Fruit fly (Drosophila melanogaster) whole organism, embryonic: Measurements from ENCODE around the gene CG10809.

Source experiments
- Abd-B ChIP-seq: fragments of 200-800 bp; sonication (Bioruptor generic); optimal IDR thresholded peaks from 2 replicates; lab custom pipeline; 2018; ENCODE audit warnings: missing biosample characterization, mild to moderate bottlenecking, missing genetic modification characterization, moderate library complexity
- CG10366 ChIP-seq: fragments of 200-800 bp; sonication (Bioruptor generic); IDR thresholded peaks from 2 replicates; pipeline ENCODE4 v1.3.6; 2022; ENCODE audit warnings: missing biosample characterization, missing genetic modification characterization
- CG10654 ChIP-seq: fragments of 200-800 bp; sonication (Bioruptor generic); optimal IDR thresholded peaks from 2 replicates; lab custom pipeline; 2016; ENCODE audit warnings: missing biosample characterization, missing genetic modification characterization
- CG10959 ChIP-seq: fragments of 200-800 bp; sonication (Bioruptor generic); IDR thresholded peaks from 2 replicates; pipeline ENCODE4 v1.3.6; 2022; ENCODE audit warnings: missing biosample characterization, missing genetic modification characterization
- CG12071 ChIP-seq: fragments of 200-800 bp; sonication (Bioruptor generic); optimal IDR thresholded peaks from 3 replicates; lab custom pipeline; 2018; ENCODE audit warnings: missing biosample characterization, mild to moderate bottlenecking, missing genetic modification characterization
- CG12236 ChIP-seq: fragments of 200-800 bp; sonication (Bioruptor generic); optimal IDR thresholded peaks from 2 replicates; lab custom pipeline; 2016; ENCODE audit warnings: missing biosample characterization, missing genetic modification characterization
- CG13624 ChIP-seq: fragments of 200-800 bp; sonication (Bioruptor generic); optimal IDR thresholded peaks from 2 replicates; lab custom pipeline; 2016; ENCODE audit warnings: missing biosample characterization, missing genetic modification characterization
- CG14050 ChIP-seq: fragments of 200-800 bp; sonication (Bioruptor generic); IDR thresholded peaks from 3 replicates; pipeline ENCODE4 v1.3.6; 2022; ENCODE audit warnings: missing biosample characterization, missing genetic modification characterization
- CG1647 ChIP-seq: fragments of 200-800 bp; sonication (Bioruptor generic); optimal IDR thresholded peaks from 3 replicates; lab custom pipeline; 2016; ENCODE audit warnings: missing biosample characterization, missing genetic modification characterization
- CG16779 ChIP-seq: fragments of 200-800 bp; sonication (Bioruptor generic); IDR thresholded peaks from 2 replicates; pipeline ENCODE4 v1.3.6; 2022; ENCODE audit warnings: missing biosample characterization, missing genetic modification characterization
- CG17328 ChIP-seq: fragments of 200-800 bp; sonication (Bioruptor generic); IDR thresholded peaks from 2 replicates; pipeline ENCODE4 v1.3.6; 2022; ENCODE audit warnings: missing biosample characterization, missing genetic modification characterization
- CG18764 ChIP-seq: fragments of 200-800 bp; sonication (Bioruptor generic); optimal IDR thresholded peaks from 3 replicates; lab custom pipeline; 2016; ENCODE audit warnings: missing biosample characterization, missing genetic modification characterization
- CG2712 ChIP-seq: fragments of 200-800 bp; optimal IDR thresholded peaks from 3 replicates; lab custom pipeline; 2019; ENCODE audit warnings: missing biosample characterization, mild to moderate bottlenecking, missing genetic modification characterization, moderate library complexity
- CG30431 ChIP-seq: fragments of 200-800 bp; sonication (Bioruptor generic); optimal IDR thresholded peaks from 2 replicates; lab custom pipeline; 2017; ENCODE audit warnings: missing biosample characterization, missing genetic modification characterization
- CG3065 ChIP-seq: fragments of 200-800 bp; sonication (Bioruptor generic); optimal IDR thresholded peaks from 2 replicates; lab custom pipeline; 2016; ENCODE audit warnings: missing biosample characterization, missing genetic modification characterization
- CG31388 ChIP-seq: fragments of 200-800 bp; sonication (Bioruptor generic); optimal IDR thresholded peaks from 2 replicates; lab custom pipeline; 2016; ENCODE audit warnings: missing biosample characterization, missing genetic modification characterization
- CG32532 ChIP-seq: fragments of 200-800 bp; sonication (Bioruptor generic); IDR thresholded peaks from 2 replicates; pipeline ENCODE4 v1.3.6; 2022; ENCODE audit warnings: missing biosample characterization, missing genetic modification characterization
- CG3407 ChIP-seq: fragments of 200-800 bp; sonication (Bioruptor generic); optimal IDR thresholded peaks from 2 replicates; lab custom pipeline; 2018; ENCODE audit warnings: missing biosample characterization, mild to moderate bottlenecking, missing genetic modification characterization
- CG4360 ChIP-seq: fragments of 200-800 bp; sonication (Bioruptor generic); IDR thresholded peaks from 2 replicates; pipeline ENCODE4 v1.3.6; 2022; ENCODE audit warnings: missing biosample characterization, missing genetic modification characterization
- CG5180 ChIP-seq: fragments of 200-800 bp; sonication (Bioruptor generic); optimal IDR thresholded peaks from 3 replicates; lab custom pipeline; 2017; ENCODE audit warnings: missing biosample characterization, missing genetic modification characterization, mild to moderate bottlenecking, moderate library complexity, missing genetic modification reagents
- CG5245 ChIP-seq: fragments of 200-800 bp; sonication (Bioruptor generic); optimal IDR thresholded peaks from 3 replicates; lab custom pipeline; 2016; ENCODE audit warnings: missing biosample characterization, missing genetic modification characterization
- CG8089 ChIP-seq: fragments of 200-800 bp; sonication (Bioruptor generic); optimal IDR thresholded peaks from 3 replicates; lab custom pipeline; 2016; ENCODE audit warnings: missing biosample characterization, missing genetic modification characterization
- CG8388 ChIP-seq: fragments of 200-800 bp; sonication (Bioruptor generic); optimal IDR thresholded peaks from 2 replicates; lab custom pipeline; 2019; ENCODE audit warnings: missing biosample characterization, mild to moderate bottlenecking, missing genetic modification characterization, moderate library complexity
- Camta ChIP-seq: fragments of 200-800 bp; sonication (Bioruptor generic); optimal IDR thresholded peaks from 2 replicates; lab custom pipeline; 2016; ENCODE audit warnings: missing biosample characterization, missing genetic modification characterization
- CrebB ChIP-seq: fragments of 200-800 bp; sonication (Bioruptor generic); optimal IDR thresholded peaks from 3 replicates; lab custom pipeline; 2018; ENCODE audit warnings: missing biosample characterization, mild to moderate bottlenecking, missing genetic modification characterization
- Dbx ChIP-seq: fragments of 200-800 bp; sonication (Bioruptor generic); IDR thresholded peaks from 3 replicates; pipeline ENCODE4 v1.3.6; 2022; ENCODE audit warnings: missing biosample characterization, missing genetic modification characterization
- HLH54F ChIP-seq: fragments of 200-800 bp; sonication (Bioruptor generic); optimal IDR thresholded peaks from 3 replicates; lab custom pipeline; 2016; ENCODE audit warnings: missing biosample characterization, missing genetic modification characterization
- Lim3 ChIP-seq: fragments of 200-800 bp; sonication (Bioruptor generic); IDR thresholded peaks from 2 replicates; pipeline ENCODE4 v1.3.6; 2022; ENCODE audit warnings: missing biosample characterization, missing genetic modification characterization
- NK7.1 ChIP-seq: fragments of 200-800 bp; sonication (Bioruptor generic); optimal IDR thresholded peaks from 3 replicates; lab custom pipeline; 2016; ENCODE audit warnings: missing biosample characterization, missing genetic modification characterization
- Nf-YA ChIP-seq: fragments of 200-800 bp; sonication (Bioruptor generic); IDR thresholded peaks from 2 replicates; pipeline ENCODE4 v1.3.6; 2022; ENCODE audit warnings: missing biosample characterization, missing genetic modification characterization
- Optix ChIP-seq: fragments of 200-800 bp; sonication (Bioruptor generic); IDR thresholded peaks from 3 replicates; pipeline ENCODE4 v1.3.6; 2022; ENCODE audit warnings: missing biosample characterization, missing genetic modification characterization
- Ptx1 ChIP-seq: fragments of 200-800 bp; sonication (Bioruptor generic); IDR thresholded peaks from 2 replicates; pipeline ENCODE4 v1.3.6; 2022; ENCODE audit warnings: missing biosample characterization, missing genetic modification characterization
- Sin3A ChIP-seq: fragments of >200 bp; optimal IDR thresholded peaks from 2 replicates; lab custom pipeline; 2018
- TFAM ChIP-seq: fragments of 200-800 bp; sonication (Bioruptor generic); optimal IDR thresholded peaks from 2 replicates; lab custom pipeline; 2017; ENCODE audit warnings: missing biosample characterization, missing genetic modification characterization, inconsistent platforms
- Xrp1 ChIP-seq: fragments of 200-800 bp; sonication (Bioruptor generic); IDR thresholded peaks from 2 replicates; pipeline ENCODE4 v1.3.6; 2022; ENCODE audit warnings: missing biosample characterization, missing genetic modification characterization
- emc ChIP-seq: fragments of 200-800 bp; sonication (Bioruptor generic); optimal IDR thresholded peaks from 2 replicates; lab custom pipeline; 2016; ENCODE audit warnings: missing biosample characterization, missing genetic modification characterization
- ems ChIP-seq: fragments of 200-800 bp; sonication (Bioruptor generic); optimal IDR thresholded peaks from 3 replicates; lab custom pipeline; 2016; ENCODE audit warnings: missing biosample characterization, missing genetic modification characterization
- exex ChIP-seq: fragments of 200-800 bp; sonication (Bioruptor generic); optimal IDR thresholded peaks from 4 replicates; lab custom pipeline; 2018; ENCODE audit warnings: missing biosample characterization, mild to moderate bottlenecking, missing genetic modification characterization, moderate library complexity
- hkb ChIP-seq, 2 experiments: fragments of 200-800 bp in 1 of 2; fragments of >200 bp in 1 of 2; sonication (Bioruptor generic) in 1 of 2; IDR thresholded peaks in 1 of 2; optimal IDR thresholded peaks in 1 of 2; 2 replicates each; pipeline versions ENCODE4 v1.3.6 to Lab custom; 2017 to 2022; ENCODE audit warnings: missing biosample characterization in 1 of 2, missing genetic modification characterization in 1 of 2
- kah ChIP-seq: fragments of 200-800 bp; sonication (Bioruptor generic); optimal IDR thresholded peaks from 2 replicates; lab custom pipeline; 2018; ENCODE audit warnings: missing biosample characterization, mild to moderate bottlenecking, missing genetic modification characterization
- lab ChIP-seq: fragments of 200-800 bp; sonication (Bioruptor generic); optimal IDR thresholded peaks from 3 replicates; lab custom pipeline; 2017; ENCODE audit warnings: missing biosample characterization, missing genetic modification characterization, mild to moderate bottlenecking, moderate library complexity, missing genetic modification reagents
- phol ChIP-seq: fragments of 200-800 bp; sonication (Bioruptor generic); optimal IDR thresholded peaks from 3 replicates; lab custom pipeline; 2018; ENCODE audit warnings: missing biosample characterization, mild to moderate bottlenecking, missing genetic modification characterization, moderate library complexity
- pnt ChIP-seq: fragments of 200-800 bp; sonication (Bioruptor generic); optimal IDR thresholded peaks from 3 replicates; lab custom pipeline; 2016; ENCODE audit warnings: missing biosample characterization, missing genetic modification characterization
- pros ChIP-seq: fragments of 200-800 bp; sonication (Bioruptor generic); optimal IDR thresholded peaks from 3 replicates; lab custom pipeline; 2019; ENCODE audit warnings: missing biosample characterization, mild to moderate bottlenecking, missing genetic modification characterization, moderate library complexity
- schlank ChIP-seq: fragments of 200-800 bp; sonication (Bioruptor generic); optimal IDR thresholded peaks from 2 replicates; lab custom pipeline; 2018; ENCODE audit warnings: missing biosample characterization, mild to moderate bottlenecking, missing genetic modification characterization
- sd ChIP-seq: fragments of 200-800 bp; sonication (Bioruptor generic); optimal IDR thresholded peaks from 3 replicates; lab custom pipeline; 2018; ENCODE audit warnings: missing biosample characterization, mild to moderate bottlenecking, missing genetic modification characterization, moderate library complexity
- seq ChIP-seq: fragments of 200-800 bp; sonication (Bioruptor generic); IDR thresholded peaks from 2 replicates; pipeline ENCODE4 v1.3.6; 2022; ENCODE audit warnings: missing biosample characterization, missing genetic modification characterization
- stwl ChIP-seq: fragments of 200-800 bp; sonication (Bioruptor generic); optimal IDR thresholded peaks from 3 replicates; lab custom pipeline; 2018; ENCODE audit warnings: missing biosample characterization, mild to moderate bottlenecking, missing genetic modification characterization, moderate library complexity
- tap ChIP-seq: fragments of 200-800 bp; optimal IDR thresholded peaks from 3 replicates; lab custom pipeline; 2019; ENCODE audit warnings: missing biosample characterization, mild to moderate bottlenecking, missing genetic modification characterization, moderate library complexity
- unpg ChIP-seq: fragments of 200-800 bp; sonication (Bioruptor generic); optimal IDR thresholded peaks from 3 replicates; lab custom pipeline; 2018; ENCODE audit warnings: missing biosample characterization, mild to moderate bottlenecking, missing genetic modification characterization, moderate library complexity
- wor ChIP-seq: fragments of 200-800 bp; sonication (Bioruptor generic); IDR thresholded peaks from 2 replicates; pipeline ENCODE4 v1.3.6; 2022; ENCODE audit warnings: missing biosample characterization, missing genetic modification characterization
- zfh2 ChIP-seq: fragments of 200-800 bp; sonication (Bioruptor generic); optimal IDR thresholded peaks from 2 replicates; lab custom pipeline; 2016; ENCODE audit warnings: missing biosample characterization, missing genetic modification characterization

The CG10809 gene

DNA sequence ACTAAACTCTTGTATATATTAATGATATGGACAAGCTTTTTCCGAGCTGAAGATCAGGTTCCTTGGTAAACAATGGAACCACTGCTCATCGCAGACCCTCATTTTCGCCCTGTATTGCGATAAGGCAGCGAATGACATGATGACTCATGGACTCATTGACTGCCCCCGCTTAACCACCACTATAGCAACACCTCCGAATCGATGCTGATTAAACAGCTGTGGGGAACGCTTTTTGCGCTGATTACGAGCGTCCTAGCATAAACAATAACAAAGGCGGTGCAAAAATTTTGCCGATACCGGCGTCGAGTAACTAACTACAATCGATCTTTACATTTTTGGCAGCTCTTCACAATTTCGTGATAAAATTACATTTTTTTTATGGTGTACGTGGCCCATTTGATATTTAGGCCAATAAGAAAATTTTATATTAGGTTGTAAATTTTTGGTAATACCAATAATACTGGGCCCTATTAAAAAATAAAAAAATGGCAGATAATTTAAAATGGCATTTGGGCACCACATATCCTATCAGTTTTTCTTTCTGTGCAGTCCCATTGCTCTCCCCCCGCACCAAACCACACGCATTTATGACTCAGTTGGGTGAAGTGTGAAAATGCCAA, 37.6 kb upstream of the CG10809 start (continued):
- no peak for TF ChIP-seq CG13624 (GFP tag; lab: Kevin White, UChicago)
- no peak for TF ChIP-seq Ptx1 (GFP tag; lab: Robert Waterston, UW)
- no peak for TF ChIP-seq kah (GFP tag; lab: Kevin White, UChicago)
- no peak for TF ChIP-seq CG3065 (GFP tag; lab: Kevin White, UChicago)
- TF ChIP-seq zfh2 (GFP tag; lab: Kevin White, UChicago): no peak
- no peak for TF ChIP-seq tap (tag; lab: Kevin White, UChicago)
- TF ChIP-seq CG8388 (GFP tag; lab: Kevin White, UChicago): no peak
- TF ChIP-seq CG1647 (GFP tag; lab: Kevin White, UChicago): no peak
- TF ChIP-seq CG16779 (GFP tag; lab: Robert Waterston, UW): no peak
- TF ChIP-seq hkb (optimal IDR thresholded peaks at IDR 0.05; lab: Kevin White, UChicago): no peak
- TF ChIP-seq hkb (GFP tag; IDR thresholded peaks at IDR 0.05; lab: Robert Waterston, UW): peak; percentile 33; the same call in 1 of the 2 replicates
- TF ChIP-seq CG12071 (GFP tag; lab: Kevin White, UChicago): no peak
- no peak for TF ChIP-seq CG4360 (GFP tag; lab: Robert Waterston, UW)
- TF ChIP-seq CG10366: peak; percentile 28; the same call in 1 of the 2 replicates
- no peak for TF ChIP-seq CG18764
- TF ChIP-seq Optix (GFP tag; lab: Robert Waterston, UW): no peak
- TF ChIP-seq HLH54F: no peak
- TF ChIP-seq CG3407 (GFP tag; lab: Kevin White, UChicago): no peak
- no peak for TF ChIP-seq schlank (tag; lab: Kevin White, UChicago)
- no peak for TF ChIP-seq CG8089 (GFP tag; lab: Kevin White, UChicago)
- no peak for TF ChIP-seq Dbx (GFP tag; lab: Robert Waterston, UW)
- 0 out of 2 replicates have a peak, but pooled peaks have one; percentile 29 for TF ChIP-seq Xrp1 (GFP tag; lab: Robert Waterston, UW)
- peak; percentile 35 for TF ChIP-seq sd (tag; lab: Kevin White, UChicago)
- no peak for TF ChIP-seq Sin3A (lab: Kevin White, UChicago)
- TF ChIP-seq ems (GFP tag; lab: Kevin White, UChicago): no peak
- TF ChIP-seq Lim3 (GFP tag; lab: Robert Waterston, UW): no peak
- no peak for TF ChIP-seq CG5245
- no peak for TF ChIP-seq TFAM
- TF ChIP-seq pros (GFP tag; lab: Kevin White, UChicago): no peak
- peak; percentile 44 for TF ChIP-seq exex (tag; lab: Kevin White, UChicago)
- TF ChIP-seq Nf-YA: no peak
- TF ChIP-seq wor: no peak
- no peak for TF ChIP-seq CG10959 (GFP tag; lab: Robert Waterston, UW)
- no peak for TF ChIP-seq CG32532 (GFP tag; lab: Robert Waterston, UW)
- TF ChIP-seq CG12236: no peak
- peak; percentile 21 for TF ChIP-seq lab (GFP tag; lab: Kevin White, UChicago)
- no peak for TF ChIP-seq CG30431 (GFP tag; lab: Kevin White, UChicago)
- 0 out of 2 replicates have a peak, but pooled peaks have one; percentile 25 for TF ChIP-seq CG17328 (GFP tag; lab: Robert Waterston, UW)
- TF ChIP-seq Camta (GFP tag; lab: Kevin White, UChicago): no peak
- no peak for TF ChIP-seq seq
- no peak for TF ChIP-seq CG14050
- TF ChIP-seq Abd-B: no peak
- TF ChIP-seq CrebB: no peak
- TF ChIP-seq CG5180 (GFP tag; lab: Kevin White, UChicago): no peak
- TF ChIP-seq phol: no peak
- no peak for TF ChIP-seq stwl (tag; lab: Kevin White, UChicago)
- peak; percentile 4 for TF ChIP-seq CG2712
- no peak for TF ChIP-seq emc (GFP tag; lab: Kevin White, UChicago)
- peak; percentile 10 for TF ChIP-seq unpg
- TF ChIP-seq NK7.1: no peak
- TF ChIP-seq CG31388 (GFP tag; lab: Kevin White, UChicago): no peak
- no peak for TF ChIP-seq CG10654 (GFP tag; lab: Kevin White, UChicago)
- TF ChIP-seq pnt (GFP tag; lab: Kevin White, UChicago): no peak
